Fruit fly (Drosophila melanogaster): ENCODE results near the gene CG43050.
A peak's percentile ranks its signal among the peaks of the same experiment; 100 is the strongest.

Gene CG43050

DNA sequence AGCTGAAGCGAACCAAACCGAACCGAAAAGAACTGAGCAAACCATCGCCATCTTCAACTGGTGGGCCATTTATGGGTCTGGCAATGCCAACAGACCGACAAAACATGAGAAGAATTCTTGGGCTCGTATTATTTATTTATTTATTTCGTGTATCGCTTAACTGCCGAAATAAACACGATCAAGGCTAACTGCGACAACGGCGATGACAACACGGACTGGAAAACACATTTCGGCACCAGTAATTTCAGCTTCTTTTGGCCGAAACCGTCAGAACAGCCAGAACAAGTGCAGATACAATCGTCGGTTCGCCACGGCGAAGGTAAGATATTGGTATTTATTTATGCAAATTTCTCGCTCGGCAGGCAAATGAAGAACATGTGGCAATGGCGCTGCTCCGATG, 21.9 kb upstream of the CG43050 start:
- TF ChIP-seq CG12769 (tag; optimal IDR thresholded peaks at IDR 0.05) (peak; percentile 37), CG8290 (GFP tag; optimal IDR thresholded peaks at IDR 0.05) (no peak), CG8290 (tag; optimal IDR thresholded peaks at IDR 0.05) (peak in 1 of 2 experiments; percentile 31), so (GFP tag; IDR thresholded peaks at IDR 0.05) (0 out of 3 replicates have a peak, but pooled peaks have one; percentile 20), aop (GFP tag; IDR thresholded peaks at IDR 0.05) (no peak), CG13894 (tag; optimal IDR thresholded peaks at IDR 0.05) (peak; percentile 23), sd (tag; optimal IDR thresholded peaks at IDR 0.05) (peak; percentile 68), chinmo (GFP tag; IDR thresholded peaks at IDR 0.05; ENCODE audit: partially characterized antibody) (peak; percentile 89), Med (GFP tag) (peak; percentile 73), vvl (GFP tag; IDR thresholded peaks at IDR 0.05) (0 out of 2 replicates have a peak, but pooled peaks have one; percentile 12), repo (GFP tag; optimal IDR thresholded peaks at IDR 0.05) (no peak), grau (tag; optimal IDR thresholded peaks at IDR 0.05) (no peak), CG32532 (GFP tag; IDR thresholded peaks at IDR 0.05) (peak; percentile 25; the same call in 1 of the 2 replicates)

DNA sequence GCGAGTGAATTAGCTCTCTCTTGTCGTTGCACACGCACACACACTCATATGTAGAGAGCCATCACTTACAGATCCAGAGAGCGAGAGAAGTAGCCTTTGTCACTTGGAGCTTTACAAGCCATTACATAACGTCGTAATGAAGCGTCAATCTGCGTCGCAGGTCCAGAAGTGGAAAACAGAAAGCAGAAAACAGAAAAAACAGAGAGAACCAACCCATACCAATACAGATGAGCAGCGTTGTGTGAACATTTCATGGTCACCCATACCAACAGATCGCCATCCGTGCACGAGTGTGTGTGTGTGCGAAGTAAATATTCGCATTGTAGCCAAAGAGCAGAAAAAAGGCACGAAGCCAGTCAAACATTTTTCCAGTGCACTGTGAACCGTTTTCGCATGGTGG, 20.8 kb upstream of the CG43050 start:
- TF ChIP-seq CG11456 (GFP tag; IDR thresholded peaks at IDR 0.05) (no peak), sr (GFP tag; IDR thresholded peaks at IDR 0.05) (no peak), Ets97D (GFP tag; optimal IDR thresholded peaks at IDR 0.05) (no peak), CG10366 (GFP tag; IDR thresholded peaks at IDR 0.05) (no peak), Atf3 (GFP tag; optimal IDR thresholded peaks at IDR 0.05) (no peak), CG15479 (GFP tag; optimal IDR thresholded peaks at IDR 0.05) (no peak), Med (GFP tag) (peak; percentile 28), cato (GFP tag; optimal IDR thresholded peaks at IDR 0.05; ENCODE audit: borderline replicate concordance) (no peak), cg (GFP tag; optimal IDR thresholded peaks at IDR 0.05) (peak; percentile 56), CG2875 (GFP tag; optimal IDR thresholded peaks at IDR 0.05) (no peak), CG2199 (GFP tag; IDR thresholded peaks at IDR 0.05) (no peak), fd3F (GFP tag; optimal IDR thresholded peaks at IDR 0.05) (no peak), sob (GFP tag; IDR thresholded peaks at IDR 0.05) (0 out of 2 replicates have a peak, but pooled peaks have one; percentile 9), CG6683 (GFP tag; optimal IDR thresholded peaks at IDR 0.05) (no peak), nom (GFP tag; optimal IDR thresholded peaks at IDR 0.05) (peak; percentile 73), chinmo (GFP tag; IDR thresholded peaks at IDR 0.05; ENCODE audit: partially characterized antibody) (peak; percentile 85; the same call in 3 of the 4 replicates), CG4854 (GFP tag; optimal IDR thresholded peaks at IDR 0.05) (no peak), CHES-1-like (GFP tag; optimal IDR thresholded peaks at IDR 0.05) (no peak), bsh (GFP tag; optimal IDR thresholded peaks at IDR 0.05) (peak in 1 of 2 experiments; percentile 40), tgo (GFP tag; IDR thresholded peaks at IDR 0.05) (no peak), sd (tag; optimal IDR thresholded peaks at IDR 0.05) (no peak), psq (GFP tag; optimal IDR thresholded peaks at IDR 0.05) (no peak), CG9215 (GFP tag; IDR thresholded peaks at IDR 0.05) (no peak), aop (GFP tag; IDR thresholded peaks at IDR 0.05) (no peak), CoRest (tag; optimal IDR thresholded peaks at IDR 0.05) (no peak), CG7786 (GFP tag; optimal IDR thresholded peaks at IDR 0.05) (no peak), CG3726 (GFP tag; IDR thresholded peaks at IDR 0.05) (0 out of 3 replicates have a peak, but pooled peaks have one; percentile 6), CG16863 (GFP tag; optimal IDR thresholded peaks at IDR 0.05) (no peak), slp2 (GFP tag; optimal IDR thresholded peaks at IDR 0.05) (no peak), insv (GFP tag; optimal IDR thresholded peaks at IDR 0.05) (no peak), zfh2 (GFP tag; optimal IDR thresholded peaks at IDR 0.05) (no peak), da (GFP tag; optimal IDR thresholded peaks at IDR 0.05) (no peak), Pdp1 (GFP tag; optimal IDR thresholded peaks at IDR 0.05) (peak in 1 of 2 experiments; percentile 93), Atf6 (GFP tag; IDR thresholded peaks at IDR 0.05) (no peak), peb (GFP tag; IDR thresholded peaks at IDR 0.05) (no peak), ase (GFP tag; IDR thresholded peaks at IDR 0.05) (no peak), Hr39 (optimal IDR thresholded peaks at IDR 0.05) (no peak), dysf (GFP tag; IDR thresholded peaks at IDR 0.05) (peak; percentile 16; the same call in 1 of the 3 replicates), CG9437 (GFP tag; optimal IDR thresholded peaks at IDR 0.05) (no peak), CG34422 (GFP tag; IDR thresholded peaks at IDR 0.05) (no peak), CG9876 (GFP tag; optimal IDR thresholded peaks at IDR 0.05) (no peak)

Measured in whole organism, embryonic.